Fruit fly (Drosophila melanogaster) whole organism, embryonic: ENCODE results near the gene CG34267.

Experiments
- Ada2b ChIP-seq: fragments of 200-800 bp; sonication (Bioruptor generic); IDR thresholded peaks from 2 replicates; pipeline ENCODE4 v1.3.6; 2022; ENCODE audit warnings: missing biosample characterization, missing genetic modification characterization
- Aef1 ChIP-seq: fragments of 200-800 bp; sonication (Bioruptor generic); IDR thresholded peaks from 3 replicates; pipeline ENCODE4 v1.3.6; 2022; ENCODE audit warnings: missing biosample characterization, missing genetic modification characterization
- CG10209 ChIP-seq: fragments of 200-800 bp; sonication (Bioruptor generic); optimal IDR thresholded peaks from 3 replicates; lab custom pipeline; 2017; ENCODE audit warnings: missing biosample characterization, mild to moderate bottlenecking, missing genetic modification characterization, missing genetic modification reagents
- CG10431 ChIP-seq: fragments of 200-800 bp; sonication (Bioruptor generic); optimal IDR thresholded peaks from 3 replicates; lab custom pipeline; 2018; ENCODE audit warnings: missing biosample characterization, mild to moderate bottlenecking, missing genetic modification characterization
- CG10979 ChIP-seq: fragments of 200-800 bp; sonication (Bioruptor generic); optimal IDR thresholded peaks from 2 replicates; lab custom pipeline; 2018; ENCODE audit warnings: missing biosample characterization, mild to moderate bottlenecking, missing genetic modification characterization, moderate library complexity
- CG11695 ChIP-seq: fragments of 200-800 bp; sonication (Bioruptor generic); IDR thresholded peaks from 3 replicates; pipeline ENCODE4 v1.3.6; 2022; ENCODE audit warnings: missing biosample characterization, missing genetic modification characterization
- CG13296 ChIP-seq: fragments of 200-800 bp; sonication (Bioruptor generic); optimal IDR thresholded peaks from 3 replicates; lab custom pipeline; 2018; ENCODE audit warnings: missing biosample characterization, mild to moderate bottlenecking, missing genetic modification characterization
- CG14860 ChIP-seq: fragments of 200-800 bp; sonication (Bioruptor generic); IDR thresholded peaks from 3 replicates; pipeline ENCODE4 v1.3.6; 2022; ENCODE audit warnings: missing biosample characterization, missing genetic modification characterization; ENCODE audit not compliant: partially characterized antibody
- CG15011 ChIP-seq: fragments of 200-800 bp; sonication (Bioruptor generic); optimal IDR thresholded peaks from 3 replicates; lab custom pipeline; 2018; ENCODE audit warnings: missing biosample characterization, mild to moderate bottlenecking, missing genetic modification characterization
- CG15479 ChIP-seq: fragments of 200-800 bp; sonication (Bioruptor generic); optimal IDR thresholded peaks from 3 replicates; lab custom pipeline; 2019; ENCODE audit warnings: missing biosample characterization, mild to moderate bottlenecking, missing genetic modification characterization, moderate library complexity
- CG15696 ChIP-seq: fragments of 200-800 bp; sonication (Bioruptor generic); optimal IDR thresholded peaks from 2 replicates; lab custom pipeline; 2019; ENCODE audit warnings: missing biosample characterization, mild to moderate bottlenecking, missing genetic modification characterization, moderate library complexity
- CG17361 ChIP-seq: fragments of 200-800 bp; sonication (Bioruptor generic); IDR thresholded peaks from 3 replicates; pipeline ENCODE4 v1.3.6; 2022; ENCODE audit warnings: missing biosample characterization, missing genetic modification characterization
- CG17568 ChIP-seq: fragments of 200-800 bp; sonication (Bioruptor generic); optimal IDR thresholded peaks from 2 replicates; lab custom pipeline; 2018; ENCODE audit warnings: missing biosample characterization, mild to moderate bottlenecking, missing genetic modification characterization, moderate library complexity
- CG17612 ChIP-seq: fragments of 200-800 bp; sonication (Bioruptor generic); IDR thresholded peaks from 2 replicates; pipeline ENCODE4 v1.3.6; 2022; ENCODE audit warnings: missing biosample characterization, missing genetic modification characterization
- CG18011 ChIP-seq: fragments of 200-800 bp; sonication (Bioruptor generic); optimal IDR thresholded peaks from 2 replicates; lab custom pipeline; 2017; ENCODE audit warnings: missing biosample characterization, missing genetic modification characterization, mild to moderate bottlenecking, moderate library complexity, missing genotype
- CG18476 ChIP-seq: fragments of 200-800 bp; sonication (Bioruptor generic); optimal IDR thresholded peaks from 2 replicates; lab custom pipeline; 2016; ENCODE audit warnings: missing biosample characterization, mild to moderate bottlenecking, missing genetic modification characterization
- CG3065 ChIP-seq: fragments of 200-800 bp; sonication (Bioruptor generic); optimal IDR thresholded peaks from 2 replicates; lab custom pipeline; 2016; ENCODE audit warnings: missing biosample characterization, missing genetic modification characterization
- CG31224 ChIP-seq: fragments of 200-800 bp; sonication (Bioruptor generic); IDR thresholded peaks from 2 replicates; pipeline ENCODE4 v1.3.6; 2022; ENCODE audit warnings: missing biosample characterization, missing genetic modification characterization
- CG32772 ChIP-seq: fragments of 200-800 bp; sonication (Bioruptor generic); IDR thresholded peaks from 2 replicates; pipeline ENCODE4 v1.3.6; 2022; ENCODE audit warnings: missing biosample characterization, missing genetic modification characterization
- CG3281 ChIP-seq: fragments of 200-800 bp; sonication (Bioruptor generic); optimal IDR thresholded peaks from 3 replicates; lab custom pipeline; 2017; ENCODE audit warnings: missing biosample characterization, mild to moderate bottlenecking, missing genetic modification characterization
- CG33557 ChIP-seq: fragments of 200-800 bp; sonication (Bioruptor generic); optimal IDR thresholded peaks from 2 replicates; lab custom pipeline; 2019; ENCODE audit warnings: missing biosample characterization, mild to moderate bottlenecking, missing genetic modification characterization, moderate library complexity
- CG3995 ChIP-seq: fragments of 200-800 bp; sonication (Bioruptor generic); optimal IDR thresholded peaks from 3 replicates; lab custom pipeline; 2016; ENCODE audit warnings: missing biosample characterization, missing genetic modification characterization
- CG5245 ChIP-seq: fragments of 200-800 bp; sonication (Bioruptor generic); optimal IDR thresholded peaks from 3 replicates; lab custom pipeline; 2016; ENCODE audit warnings: missing biosample characterization, missing genetic modification characterization
- CG9609 ChIP-seq: fragments of 200-800 bp; sonication (Bioruptor generic); optimal IDR thresholded peaks from 3 replicates; lab custom pipeline; 2016; ENCODE audit warnings: missing biosample characterization, missing genetic modification characterization
- CG9876 ChIP-seq: fragments of 200-800 bp; sonication (Bioruptor generic); optimal IDR thresholded peaks from 2 replicates; lab custom pipeline; 2016; ENCODE audit warnings: missing biosample characterization, missing genetic modification characterization
- D ChIP-seq, 2 experiments: fragments of 200-800 bp in 1 of 2; fragments of >200 bp in 1 of 2; sonication (Bioruptor generic) in 1 of 2; optimal IDR thresholded peaks; 2 replicates in 1 of 2; 3 replicates in 1 of 2; lab custom pipeline; 2017; ENCODE audit warnings: mild to moderate bottlenecking in 1 of 2, missing biosample characterization in 1 of 2, missing genetic modification characterization in 1 of 2, missing genetic modification reagents in 1 of 2
- D19A ChIP-seq: fragments of 200-800 bp; optimal IDR thresholded peaks from 3 replicates; lab custom pipeline; 2019; ENCODE audit warnings: missing biosample characterization, mild to moderate bottlenecking, missing genetic modification characterization, moderate library complexity
- Dip2 ChIP-seq: fragments of 200-800 bp; sonication (Bioruptor generic); IDR thresholded peaks from 2 replicates; pipeline ENCODE4 v1.3.6; 2022; ENCODE audit warnings: missing biosample characterization, missing genetic modification characterization
- Dll ChIP-seq: fragments of 200-800 bp; sonication (Bioruptor generic); IDR thresholded peaks from 4 replicates; pipeline ENCODE4 v1.3.6; 2022; ENCODE audit warnings: missing biosample characterization, missing genetic modification characterization; ENCODE audit not compliant: partially characterized antibody
- Fer3 ChIP-seq: fragments of 200-800 bp; sonication (Bioruptor generic); optimal IDR thresholded peaks from 2 replicates; lab custom pipeline; 2018; ENCODE audit warnings: missing biosample characterization, mild to moderate bottlenecking, missing genetic modification characterization, moderate library complexity
- Gug ChIP-seq: fragments of 200-800 bp; sonication (Bioruptor generic); IDR thresholded peaks from 4 replicates; pipeline ENCODE4 v1.3.6; 2022; ENCODE audit warnings: missing biosample characterization, missing genetic modification characterization
- NC2β ChIP-seq: fragments of 200-800 bp; sonication (Bioruptor generic); optimal IDR thresholded peaks from 2 replicates; lab custom pipeline; 2016; ENCODE audit warnings: missing biosample characterization, missing genetic modification characterization
- Poxn ChIP-seq: fragments of 200-800 bp; sonication (Bioruptor generic); IDR thresholded peaks from 2 replicates; pipeline ENCODE4 v1.3.6; 2022; ENCODE audit warnings: missing biosample characterization, missing genetic modification characterization
- Stat92E ChIP-seq, 3 experiments: fragments of >200 bp in 2 of 3; fragments of 200-800 bp in 1 of 3; sonication (Bioruptor generic) in 1 of 3; optimal IDR thresholded peaks; 2 replicates each; lab custom pipeline; 2017 to 2019; ENCODE audit warnings: missing biosample characterization in 3 of 3, missing genetic modification characterization in 3 of 3, mild to moderate bottlenecking in 1 of 3, moderate library complexity in 1 of 3
- aop ChIP-seq: fragments of 200-800 bp; sonication (Bioruptor generic); IDR thresholded peaks from 2 replicates; pipeline ENCODE4 v1.3.6; 2022; ENCODE audit warnings: missing biosample characterization, missing genetic modification characterization
- da ChIP-seq: fragments of 200-800 bp; sonication (Bioruptor generic); optimal IDR thresholded peaks from 2 replicates; lab custom pipeline; 2016; ENCODE audit warnings: missing biosample characterization, missing genetic modification characterization
- danr ChIP-seq: fragments of 200-800 bp; sonication (Bioruptor generic); IDR thresholded peaks from 2 replicates; pipeline ENCODE4 v1.3.6; 2022; ENCODE audit warnings: missing biosample characterization, missing genetic modification characterization
- dpn ChIP-seq, 2 experiments: fragments of 200-800 bp; sonication (Bioruptor generic); optimal IDR thresholded peaks; 3 replicates each; lab custom pipeline; 2016; ENCODE audit warnings: missing biosample characterization in 2 of 2, missing genetic modification characterization in 2 of 2
- fd102C ChIP-seq: fragments of 200-800 bp; sonication (Bioruptor generic); optimal IDR thresholded peaks from 2 replicates; lab custom pipeline; 2018; ENCODE audit warnings: missing biosample characterization, mild to moderate bottlenecking, missing genetic modification characterization, moderate library complexity
- fd3F ChIP-seq: fragments of 200-800 bp; sonication (Bioruptor generic); optimal IDR thresholded peaks from 2 replicates; lab custom pipeline; 2018; ENCODE audit warnings: missing biosample characterization, mild to moderate bottlenecking, missing genetic modification characterization, moderate library complexity
- gem ChIP-seq: fragments of 200-800 bp; sonication (Bioruptor generic); optimal IDR thresholded peaks from 2 replicates; lab custom pipeline; 2019; ENCODE audit warnings: missing biosample characterization, mild to moderate bottlenecking, missing genetic modification characterization, moderate library complexity
- gro ChIP-seq: fragments of 200-800 bp; sonication (Bioruptor generic); optimal IDR thresholded peaks from 2 replicates; lab custom pipeline; 2016; ENCODE audit warnings: missing biosample characterization, missing genetic modification characterization
- hth ChIP-seq: fragments of >200 bp; optimal IDR thresholded peaks from 2 replicates; lab custom pipeline; 2017; ENCODE audit warnings: inconsistent platforms
- ind ChIP-seq: fragments of 200-800 bp; sonication (Bioruptor generic); optimal IDR thresholded peaks from 3 replicates; lab custom pipeline; 2016; ENCODE audit warnings: missing biosample characterization, missing genetic modification characterization
- luna ChIP-seq: fragments of 200-800 bp; sonication (Bioruptor generic); optimal IDR thresholded peaks from 2 replicates; lab custom pipeline; 2016; ENCODE audit warnings: missing biosample characterization, missing genetic modification characterization
- onecut ChIP-seq: fragments of 200-800 bp; sonication (Bioruptor generic); IDR thresholded peaks from 2 replicates; pipeline ENCODE4 v1.3.6; 2022; ENCODE audit warnings: missing biosample characterization, missing genetic modification characterization
- otp ChIP-seq: fragments of 200-800 bp; sonication (Bioruptor generic); IDR thresholded peaks from 3 replicates; pipeline ENCODE4, ENCODE4 v1.3.6; 2022; ENCODE audit warnings: missing biosample characterization, missing genetic modification characterization
- pb ChIP-seq: fragments of 200-800 bp; sonication (Bioruptor generic); optimal IDR thresholded peaks from 3 replicates; lab custom pipeline; 2016; ENCODE audit warnings: missing biosample characterization, missing genetic modification characterization
- shn ChIP-seq: fragments of 200-800 bp; sonication (Bioruptor generic); optimal IDR thresholded peaks from 3 replicates; lab custom pipeline; 2016; ENCODE audit warnings: missing biosample characterization, missing genetic modification characterization
- so ChIP-seq: fragments of 200-800 bp; sonication (Bioruptor generic); IDR thresholded peaks from 3 replicates; pipeline ENCODE4 v1.3.6; 2022; ENCODE audit warnings: missing biosample characterization, missing genetic modification characterization
- sqz ChIP-seq: fragments of 200-800 bp; sonication (Bioruptor generic); optimal IDR thresholded peaks from 3 replicates; lab custom pipeline; 2018; ENCODE audit warnings: missing biosample characterization, mild to moderate bottlenecking, missing genetic modification characterization
- zen ChIP-seq: fragments of 200-800 bp; sonication (Bioruptor generic); optimal IDR thresholded peaks from 3 replicates; lab custom pipeline; 2018; ENCODE audit warnings: missing biosample characterization, mild to moderate bottlenecking, missing genetic modification characterization, moderate library complexity

The CG34267 gene

DNA sequence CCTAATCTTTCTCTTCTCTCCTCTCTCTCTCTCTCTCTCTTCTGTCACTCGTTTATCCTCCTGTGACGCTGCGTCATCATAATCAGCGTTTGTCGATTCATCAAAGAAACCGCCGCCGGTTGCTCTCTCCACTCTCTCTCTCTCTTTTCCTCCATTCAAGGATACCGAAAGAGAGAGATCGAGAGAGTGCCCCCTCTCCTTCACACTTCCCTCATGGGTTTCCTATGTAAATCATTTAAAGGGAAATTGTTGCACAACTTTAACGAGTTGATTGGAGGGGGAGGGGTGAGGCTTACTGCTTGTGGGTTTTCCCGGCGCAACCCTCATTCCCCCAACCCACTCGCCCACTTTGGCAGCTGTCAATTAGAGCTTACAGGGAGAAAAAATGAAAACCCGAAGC is 44.0 kb upstream of the CG34267 start (continued):
- no peak for TF ChIP-seq Fer3 (tag; lab: Kevin White, UChicago)
- no peak for TF ChIP-seq CG13296
- no peak for TF ChIP-seq fd102C (GFP tag; lab: Kevin White, UChicago)
- peak; percentile 30 for TF ChIP-seq zen (tag; lab: Kevin White, UChicago)
- TF ChIP-seq Dip2 = no peak
- TF ChIP-seq CG15696 (tag; lab: Kevin White, UChicago) = no peak
- TF ChIP-seq CG18011 = no peak
- no peak for TF ChIP-seq da (GFP tag; lab: Kevin White, UChicago)
- TF ChIP-seq pb = no peak
- TF ChIP-seq onecut (GFP tag; lab: Robert Waterston, UW) = no peak
- no peak for TF ChIP-seq shn
- no peak for TF ChIP-seq CG3065 (GFP tag; lab: Kevin White, UChicago)
- no peak for TF ChIP-seq hth (lab: Kevin White, UChicago)
- no peak for TF ChIP-seq CG17361 (GFP tag; lab: Robert Waterston, UW)
- no peak for TF ChIP-seq CG18476 (GFP tag; lab: Kevin White, UChicago)
- TF ChIP-seq CG3281 (GFP tag; lab: Kevin White, UChicago) = no peak
- no peak for TF ChIP-seq fd3F (GFP tag; lab: Kevin White, UChicago)
- no peak for TF ChIP-seq D19A (tag; lab: Kevin White, UChicago)
- TF ChIP-seq CG5245 (GFP tag; lab: Kevin White, UChicago) = no peak
- TF ChIP-seq Dll (GFP tag; lab: Robert Waterston, UW) = peak; percentile 33; the same call in 1 of the 4 replicates
- TF ChIP-seq CG33557 = no peak
- TF ChIP-seq CG32772 (GFP tag; lab: Robert Waterston, UW) = no peak
- TF ChIP-seq Gug = no peak
- no peak for TF ChIP-seq CG9876 (GFP tag; lab: Kevin White, UChicago)
- no peak for TF ChIP-seq NC2β
- TF ChIP-seq otp (GFP tag; lab: Robert Waterston, UW) = no peak
- TF ChIP-seq so (GFP tag; lab: Robert Waterston, UW) = no peak
- no peak for TF ChIP-seq CG10979 (tag; lab: Kevin White, UChicago)
- no peak for TF ChIP-seq CG17612 (GFP tag; lab: Robert Waterston, UW)
- no peak for TF ChIP-seq gem (tag; lab: Kevin White, UChicago)
- no peak for TF ChIP-seq luna
- TF ChIP-seq CG14860 (GFP tag; lab: Robert Waterston, UW) = no peak
- TF ChIP-seq sqz = no peak
- no peak for TF ChIP-seq CG10431 (GFP tag; lab: Kevin White, UChicago)
- no peak for TF ChIP-seq CG31224
- no peak for TF ChIP-seq CG17568 (GFP tag; lab: Kevin White, UChicago)
- TF ChIP-seq danr (GFP tag; lab: Robert Waterston, UW) = no peak
- TF ChIP-seq dpn (GFP tag; optimal IDR thresholded peaks at IDR 0.05; lab: Kevin White, UChicago) = no peak
- TF ChIP-seq ind (GFP tag; lab: Kevin White, UChicago) = no peak
- no peak for TF ChIP-seq Ada2b (GFP tag; lab: Robert Waterston, UW)
- no peak for TF ChIP-seq Stat92E (GFP tag; optimal IDR thresholded peaks at IDR 0.05; lab: Kevin White, UChicago)
- no peak for TF ChIP-seq CG3995 (GFP tag; lab: Kevin White, UChicago)
- TF ChIP-seq CG9609 (GFP tag; lab: Kevin White, UChicago) = no peak
- TF ChIP-seq D (optimal IDR thresholded peaks at IDR 0.05; lab: Kevin White, UChicago) = peak; percentile 9
- TF ChIP-seq D (GFP tag; optimal IDR thresholded peaks at IDR 0.05; lab: Kevin White, UChicago) = no peak
- TF ChIP-seq CG10209 = no peak
- TF ChIP-seq CG15479 (GFP tag; lab: Kevin White, UChicago) = peak; percentile 96
- TF ChIP-seq gro (GFP tag; lab: Kevin White, UChicago) = peak; percentile 35
- no peak for TF ChIP-seq CG15011
- no peak for TF ChIP-seq Poxn
- no peak for TF ChIP-seq aop (GFP tag; lab: Robert Waterston, UW)
- TF ChIP-seq CG11695 (GFP tag; lab: Robert Waterston, UW) = no peak
- no peak for TF ChIP-seq Aef1 (GFP tag; lab: Robert Waterston, UW)
